Worm (Caenorhabditis elegans): Measurements from ENCODE around the gene F18G5.6.

ce11 chrX:9283026-9283425, 18.9 kb upstream of the F18G5.6 start, which contains the start of gene B0416.11:
- TF ChIP-seq ceh-36 (tag; optimal IDR thresholded peaks at IDR 0.05) (no peak), ceh-13 (GFP tag; optimal IDR thresholded peaks at IDR 0.05) (no peak), scrt-1 (GFP tag; IDR thresholded peaks at IDR 0.05) (no peak), aly-1 (tag; optimal IDR thresholded peaks at IDR 0.05) (no peak), pes-1 (GFP tag; IDR thresholded peaks at IDR 0.05) (no peak), ama-1 (optimal IDR thresholded peaks at IDR 0.05) (no peak), hmbx-1 (tag; optimal IDR thresholded peaks at IDR 0.05) (no peak)

Measured in whole organism, early embryonic.